Worm (Caenorhabditis elegans): ENCODE results near the gene C55A6.12.

Gene C55A6.12

DNA sequence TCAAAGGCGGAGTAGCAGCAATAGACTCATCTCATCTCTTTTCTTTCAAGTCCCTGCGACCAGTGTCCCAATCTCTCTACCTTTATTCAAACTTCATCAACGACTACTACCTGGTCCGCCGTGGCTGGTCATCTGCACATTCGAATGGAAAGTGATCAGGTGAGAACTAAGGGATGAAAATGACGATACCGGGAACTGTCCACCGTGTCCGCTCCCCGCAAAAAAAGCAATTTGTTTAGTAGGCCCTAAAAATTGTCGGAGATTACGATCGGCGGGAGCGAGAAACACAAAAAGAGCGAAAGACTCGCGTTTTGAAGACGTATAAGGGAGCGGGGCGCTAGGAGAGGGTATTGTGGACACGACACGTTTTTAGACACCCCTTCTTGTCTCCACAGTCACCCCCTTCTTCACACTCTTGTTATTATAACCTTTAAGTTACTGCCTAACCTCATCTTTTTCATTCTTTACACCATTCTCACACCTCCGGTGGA, 39.9 kb downstream of the C55A6.12 start, which contains the start of gene zipt-16:
Gene zipt-16 (plus strand): TSS at position 51 of the 491 bp plus-strand sequence.
- TF ChIP-seq elt-4 (tag; optimal IDR thresholded peaks at IDR 0.05): peak; percentile 2
- TF ChIP-seq ceh-45 (GFP tag; IDR thresholded peaks at IDR 0.05): no peak
- no peak for TF ChIP-seq nfya-1 (tag; optimal IDR thresholded peaks at IDR 0.05)
- TF ChIP-seq lim-6 (tag; optimal IDR thresholded peaks at IDR 0.05): no peak
- no peak for TF ChIP-seq unc-3 (GFP tag; conservative IDR thresholded peaks at IDR 0.05)
- no peak for TF ChIP-seq unc-3 (tag; optimal IDR thresholded peaks at IDR 0.05)
- no peak for TF ChIP-seq dve-1 (tag; optimal IDR thresholded peaks at IDR 0.05)
- no peak for TF ChIP-seq ceh-19 (GFP tag; optimal IDR thresholded peaks at IDR 0.05)
- no peak for TF ChIP-seq ztf-16 (tag; optimal IDR thresholded peaks at IDR 0.05)

DNA sequence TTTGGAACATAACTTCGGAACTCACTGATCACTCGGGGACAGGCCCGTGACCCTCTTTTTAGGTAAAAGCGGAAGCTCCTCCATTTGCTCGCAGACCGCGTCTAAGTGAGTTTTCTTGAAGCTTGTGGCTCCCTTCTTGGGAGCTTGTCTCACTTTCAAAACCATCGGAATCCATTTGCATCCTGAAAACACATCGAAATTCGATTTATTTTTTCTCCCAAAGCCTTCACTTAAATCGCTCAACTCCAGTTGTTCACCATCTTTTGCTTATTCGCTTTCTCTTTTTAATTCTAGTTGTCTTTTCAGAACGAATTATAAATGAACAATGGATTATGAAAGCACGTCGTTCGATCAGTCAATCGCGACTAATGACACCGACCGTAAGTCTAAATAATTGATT, 43.7 kb downstream of the C55A6.12 start, which contains the start of gene T11F9.1:
Gene T11F9.1 (plus strand): TSS at position 301 of the 400 bp plus-strand sequence.
- no peak for TF ChIP-seq hlh-13 (GFP tag; optimal IDR thresholded peaks at IDR 0.05)
- TF ChIP-seq hlh-30 (tag; optimal IDR thresholded peaks at IDR 0.05; ENCODE audit: insufficient read depth): no peak
- TF ChIP-seq elt-4 (tag; optimal IDR thresholded peaks at IDR 0.05): no peak
- TF ChIP-seq ztf-16 (tag; optimal IDR thresholded peaks at IDR 0.05): no peak
- TF ChIP-seq fkh-10 (GFP tag; optimal IDR thresholded peaks at IDR 0.05): no peak
- TF ChIP-seq fkh-6 (tag; optimal IDR thresholded peaks at IDR 0.05): no peak
- no peak for TF ChIP-seq ceh-48 (tag; optimal IDR thresholded peaks at IDR 0.05)
- TF ChIP-seq fax-1 (tag; optimal IDR thresholded peaks at IDR 0.05): no peak
- no peak for TF ChIP-seq unc-3 (GFP tag; conservative IDR thresholded peaks at IDR 0.05)
- TF ChIP-seq unc-3 (tag; optimal IDR thresholded peaks at IDR 0.05): no peak
- TF ChIP-seq syd-9 (tag; optimal IDR thresholded peaks at IDR 0.05): no peak

DNA sequence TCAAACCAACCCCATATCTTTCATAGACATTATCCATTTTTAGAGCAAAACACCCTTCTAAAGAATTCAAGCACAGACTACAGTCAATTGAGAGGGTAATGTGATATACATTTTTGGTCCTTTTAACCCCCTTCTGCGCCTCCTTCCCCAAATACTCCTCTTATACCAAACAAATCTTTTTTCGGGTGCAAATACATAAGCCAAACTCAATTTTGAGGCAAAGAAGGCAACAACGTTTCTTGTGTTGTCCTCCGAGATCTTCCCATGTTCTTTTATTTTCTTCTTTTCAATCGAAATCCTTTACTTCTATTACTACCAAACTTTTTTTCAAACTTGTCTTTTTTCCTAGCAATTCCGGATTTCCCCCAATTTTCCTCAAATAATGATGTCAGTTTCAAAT, 48.0 kb downstream of the C55A6.12 start:
- peak; percentile 61 for TF ChIP-seq unc-42 (tag; optimal IDR thresholded peaks at IDR 0.05)
- no peak for TF ChIP-seq K09A11.1 (tag; optimal IDR thresholded peaks at IDR 0.05; ENCODE audit: insufficient read depth)
- TF ChIP-seq nhr-232 (tag; optimal IDR thresholded peaks at IDR 0.05): no peak
- TF ChIP-seq hlh-8 (tag; optimal IDR thresholded peaks at IDR 0.05): no peak
